Fruit fly (Drosophila melanogaster): ENCODE measurements around the gene CG42238.

DNA sequence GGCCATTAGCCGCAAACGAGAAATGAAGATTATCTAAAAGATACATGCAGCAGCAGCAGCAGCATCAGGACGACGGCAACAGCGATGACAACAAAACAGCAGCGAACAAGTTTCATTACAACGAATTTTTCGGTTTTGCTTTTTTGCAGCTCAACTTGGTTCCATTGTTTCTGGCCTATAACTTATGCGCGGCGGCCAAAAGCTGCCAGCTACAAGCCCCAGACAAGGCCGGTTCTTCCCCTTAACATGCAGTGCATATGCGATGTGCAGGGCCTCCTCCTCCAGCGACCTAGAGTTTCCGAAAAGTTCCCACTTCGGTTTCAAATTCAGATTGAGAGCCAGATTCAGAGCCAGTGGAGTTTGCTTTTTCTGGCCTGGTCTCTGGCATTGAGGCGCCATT is 94.7 kb downstream of the CG42238 start:
- TF ChIP-seq wor (GFP tag; IDR thresholded peaks at IDR 0.05): no peak
- no peak for TF ChIP-seq Dref (GFP tag; IDR thresholded peaks at IDR 0.05)
- no peak for TF ChIP-seq C15 (GFP tag; IDR thresholded peaks at IDR 0.05)
- no peak for TF ChIP-seq CG17829 (tag; optimal IDR thresholded peaks at IDR 0.05)
- TF ChIP-seq CG31441 (GFP tag; IDR thresholded peaks at IDR 0.05): no peak
- no peak for TF ChIP-seq insv (GFP tag; optimal IDR thresholded peaks at IDR 0.05)
- TF ChIP-seq hbn (GFP tag; IDR thresholded peaks at IDR 0.05; ENCODE audit: partially characterized antibody): no peak
- TF ChIP-seq CG8281 (tag; optimal IDR thresholded peaks at IDR 0.05): no peak
